Worm (Caenorhabditis elegans) whole organism, L2 larva: ENCODE data around the gene Y49F6B.8.

Experiments used
- C34F6.9 ChIP-seq: fragments of 150-350 bp; optimal IDR thresholded peaks from 2 replicates; lab custom pipeline; 2014; ENCODE audit warnings: missing biosample characterization, missing genetic modification characterization
- ZK546.5 ChIP-seq: sonication (generic microtip); optimal IDR thresholded peaks from 2 replicates; lab custom pipeline; 2017; ENCODE audit warnings: missing biosample characterization, missing genetic modification characterization
- aly-2 ChIP-seq: fragments of 150-350 bp; optimal IDR thresholded peaks from 2 replicates; lab custom pipeline; 2014; ENCODE audit warnings: missing biosample characterization, missing genetic modification characterization
- ama-1 ChIP-seq: fragments of 150-350 bp; optimal IDR thresholded peaks from 2 replicates; lab custom pipeline; 2018; ENCODE audit warnings: inconsistent platforms
- dmd-4 ChIP-seq: sonication (generic microtip); optimal IDR thresholded peaks from 2 replicates; lab custom pipeline; 2017; ENCODE audit warnings: missing biosample characterization, missing genetic modification characterization
- egl-27 ChIP-seq: sonication (generic microtip); optimal IDR thresholded peaks from 3 replicates; lab custom pipeline; 2017; ENCODE audit warnings: missing biosample characterization, missing genetic modification reagents, missing genetic modification characterization
- elt-1 ChIP-seq: fragments of 150-350 bp; optimal IDR thresholded peaks from 2 replicates; lab custom pipeline; 2014; ENCODE audit warnings: missing biosample characterization, missing genetic modification characterization
- elt-3 ChIP-seq: sonication (generic microtip); optimal IDR thresholded peaks from 2 replicates; lab custom pipeline; 2017; ENCODE audit warnings: missing biosample characterization, missing genetic modification characterization
- gmeb-1 ChIP-seq: fragments of 150-350 bp; optimal IDR thresholded peaks from 2 replicates; lab custom pipeline; 2014; ENCODE audit warnings: missing biosample characterization, missing genetic modification characterization
- lin-11 ChIP-seq: fragments of 150-350 bp; sonication (generic microtip); optimal IDR thresholded peaks from 2 replicates; lab custom pipeline; 2014; ENCODE audit warnings: missing biosample characterization, missing genetic modification characterization, inconsistent platforms, mixed read lengths
- lin-39 ChIP-seq: fragments of 150-350 bp; optimal IDR thresholded peaks from 2 replicates; lab custom pipeline; 2014; ENCODE audit warnings: missing biosample characterization, missing genetic modification reagents, missing genetic modification characterization
- lsy-2 ChIP-seq, 2 experiments: fragments of 150-350 bp in 1 of 2; sonication (generic microtip) in 1 of 2; optimal IDR thresholded peaks; 2 replicates each; lab custom pipeline; 2014 to 2017; ENCODE audit warnings: missing biosample characterization in 2 of 2, missing genetic modification characterization in 2 of 2
- mab-5 ChIP-seq: fragments of 150-350 bp; optimal IDR thresholded peaks from 2 replicates; lab custom pipeline; 2014; ENCODE audit warnings: missing biosample characterization, missing genetic modification characterization
- mbf-1 ChIP-seq: sonication (generic microtip); optimal IDR thresholded peaks from 2 replicates; lab custom pipeline; 2017; ENCODE audit warnings: missing biosample characterization, missing genetic modification characterization
- mdl-1 ChIP-seq, 2 experiments: fragments of 150-350 bp in 1 of 2; sonication (generic microtip) in 1 of 2; optimal IDR thresholded peaks; 2 replicates each; lab custom pipeline; 2017; ENCODE audit warnings: missing biosample characterization in 2 of 2, missing genetic modification characterization in 2 of 2
- nhr-11 ChIP-seq: fragments of 150-350 bp; optimal IDR thresholded peaks from 2 replicates; lab custom pipeline; 2014; ENCODE audit warnings: missing biosample characterization, missing genetic modification characterization
- nhr-12 ChIP-seq: fragments of 150-350 bp; optimal IDR thresholded peaks from 2 replicates; lab custom pipeline; 2014; ENCODE audit warnings: missing biosample characterization, missing genetic modification characterization
- nhr-129 ChIP-seq: fragments of 150-350 bp; optimal IDR thresholded peaks from 2 replicates; lab custom pipeline; 2014; ENCODE audit warnings: missing biosample characterization, missing genetic modification characterization
- nhr-21 ChIP-seq: fragments of 150-350 bp; optimal IDR thresholded peaks from 2 replicates; lab custom pipeline; 2014; ENCODE audit warnings: missing biosample characterization, missing genetic modification characterization
- nhr-23 ChIP-seq: fragments of 150-350 bp; optimal IDR thresholded peaks from 2 replicates; lab custom pipeline; 2014; ENCODE audit warnings: missing biosample characterization, missing genetic modification reagents, missing genetic modification characterization
- nhr-237 ChIP-seq: fragments of 150-350 bp; optimal IDR thresholded peaks from 2 replicates; lab custom pipeline; 2014; ENCODE audit warnings: missing biosample characterization, missing genetic modification characterization
- nhr-25 ChIP-seq: fragments of 150-350 bp; sonication (generic microtip); optimal IDR thresholded peaks from 3 replicates; lab custom pipeline; 2014; ENCODE audit warnings: missing biosample characterization, missing genetic modification characterization
- nhr-6 ChIP-seq: fragments of 150-350 bp; optimal IDR thresholded peaks from 2 replicates; lab custom pipeline; 2014; ENCODE audit warnings: missing biosample characterization, missing genetic modification characterization
- nhr-77 ChIP-seq: fragments of 150-350 bp; optimal IDR thresholded peaks from 2 replicates; lab custom pipeline; 2014; ENCODE audit warnings: missing biosample characterization, missing genetic modification characterization
- peb-1 ChIP-seq: fragments of 150-350 bp; optimal IDR thresholded peaks from 2 replicates; lab custom pipeline; 2014; ENCODE audit warnings: missing biosample characterization, missing genetic modification characterization
- sem-4 ChIP-seq: fragments of 150-350 bp; optimal IDR thresholded peaks from 2 replicates; lab custom pipeline; 2014; ENCODE audit warnings: missing biosample characterization, missing genetic modification reagents, missing genetic modification characterization
- skn-1 ChIP-seq: sonication (generic microtip); optimal IDR thresholded peaks from 2 replicates; lab custom pipeline; 2017; ENCODE audit warnings: missing biosample characterization, missing genetic modification characterization
- snpc-4 ChIP-seq: fragments of 150-350 bp; optimal IDR thresholded peaks from 2 replicates; lab custom pipeline; 2014; ENCODE audit warnings: missing biosample characterization, missing genetic modification characterization
- unc-39 ChIP-seq: fragments of 150-350 bp; optimal IDR thresholded peaks from 2 replicates; lab custom pipeline; 2014; ENCODE audit warnings: missing biosample characterization, missing genetic modification characterization
- unc-55 ChIP-seq: fragments of 150-350 bp; sonication (generic microtip); optimal IDR thresholded peaks from 3 replicates; lab custom pipeline; 2014; ENCODE audit warnings: missing biosample characterization, missing genetic modification reagents, missing genetic modification characterization
- unc-62 ChIP-seq: fragments of 150-350 bp; optimal IDR thresholded peaks from 2 replicates; lab custom pipeline; 2014; ENCODE audit warnings: missing biosample characterization, missing genetic modification reagents, missing genetic modification characterization
- zag-1 ChIP-seq: fragments of 150-350 bp; optimal IDR thresholded peaks from 2 replicates; lab custom pipeline; 2014; ENCODE audit warnings: missing biosample characterization, missing genetic modification characterization
- ztf-1 ChIP-seq: fragments of 200-800 bp; sonication (Bioruptor generic); conservative IDR thresholded peaks from 2 replicates; pipeline ENCODE4 v1.3.6; 2022; ENCODE audit warnings: missing genetic modification characterization, missing compliant biosample characterization
- ztf-11 ChIP-seq: sonication (generic microtip); optimal IDR thresholded peaks from 2 replicates; lab custom pipeline; 2017; ENCODE audit warnings: missing biosample characterization, missing genetic modification characterization
- ztf-4 ChIP-seq: fragments of 150-350 bp; optimal IDR thresholded peaks from 2 replicates; lab custom pipeline; 2014; ENCODE audit warnings: missing biosample characterization, missing genetic modification characterization

Gene Y49F6B.8

ce11 chrII:3516175-3516574 is 34.7 kb upstream of the Y49F6B.8 start:
- TF ChIP-seq mab-5 (tag; lab: Kevin White, UChicago) (no peak), ztf-4 (no peak), lin-11 (tag; lab: Kevin White, UChicago) (no peak), nhr-11 (tag; lab: Kevin White, UChicago) (no peak)

- no peak for TF ChIP-seq aly-2 (tag; lab: Kevin White, UChicago)
- no peak for TF ChIP-seq C34F6.9 (tag; lab: Kevin White, UChicago)
- no peak for TF ChIP-seq snpc-4
- no peak for TF ChIP-seq nhr-23 (tag; lab: Kevin White, UChicago)
- TF ChIP-seq nhr-6 (tag; lab: Kevin White, UChicago): no peak
- no peak for TF ChIP-seq peb-1 (tag; lab: Kevin White, UChicago)
- TF ChIP-seq skn-1 (tag; lab: Kevin White, UChicago): no peak
- no peak for TF ChIP-seq ama-1
- TF ChIP-seq mab-5 (tag; lab: Kevin White, UChicago): no peak
Measured at ce11 chrII:3515384-3516053, 34.0 kb upstream of the Y49F6B.8 start, which contains the start of the genes Y49F6B.14 and clec-125. Y49F6B.14 (minus strand) TSS chrII:3515484. clec-125 (plus strand) TSS chrII:3516003.

- TF ChIP-seq sem-4 (tag; lab: Kevin White, UChicago): no peak
- no peak for TF ChIP-seq lin-39 (tag; lab: Kevin White, UChicago)
- TF ChIP-seq nhr-25: no peak
- no peak for TF ChIP-seq snpc-4
- no peak for TF ChIP-seq dmd-4 (tag; lab: Kevin White, UChicago)
- TF ChIP-seq mab-5 (tag; lab: Kevin White, UChicago): no peak
- TF ChIP-seq unc-55: no peak
Measured at ce11 chrII:3514631-3515030, 33.1 kb upstream of the Y49F6B.8 start, which contains the start of gene srz-5. srz-5 (minus strand) TSS chrII:3514731.

ce11 chrII:3512240-3512639 is 30.8 kb upstream of the Y49F6B.8 start, which contains the start of gene Y49F6B.19:
Y49F6B.19 (minus strand) TSS chrII:3512340.
- TF ChIP-seq ztf-11 (tag; lab: Kevin White, UChicago) (no peak), aly-2 (tag; lab: Kevin White, UChicago) (no peak), unc-39 (tag; lab: Kevin White, UChicago) (no peak), unc-62 (no peak), mdl-1 (tag; optimal IDR thresholded peaks at IDR 0.05; lab: Kevin White, UChicago) (no peak), nhr-25 (no peak), elt-3 (tag; lab: Kevin White, UChicago) (no peak), unc-55 (no peak), mab-5 (tag; lab: Kevin White, UChicago) (no peak), lsy-2 (tag; optimal IDR thresholded peaks at IDR 0.05; lab: Kevin White, UChicago) (no peak), nhr-12 (tag; lab: Kevin White, UChicago) (no peak)
- TF ChIP-seq, all 48 proteins: peak for 0

- no peak for TF ChIP-seq ZK546.5 (tag; lab: Kevin White, UChicago)
- TF ChIP-seq mbf-1: no peak
- TF ChIP-seq unc-62: no peak
- no peak for TF ChIP-seq egl-27
- TF ChIP-seq snpc-4: no peak
- TF ChIP-seq nhr-237 (tag; lab: Kevin White, UChicago): no peak
- TF ChIP-seq gmeb-1: no peak
- TF ChIP-seq nhr-129 (tag; lab: Kevin White, UChicago): no peak
- TF ChIP-seq ztf-1 (GFP tag; lab: Robert Waterston, UW): no peak
- TF ChIP-seq nhr-77 (tag; lab: Kevin White, UChicago): no peak
- TF ChIP-seq elt-1 (tag; lab: Kevin White, UChicago): no peak
- no peak for TF ChIP-seq skn-1 (tag; lab: Kevin White, UChicago)
- TF ChIP-seq nhr-21: no peak
- TF ChIP-seq zag-1 (tag; lab: Kevin White, UChicago): no peak
Measured at ce11 chrII:3504717-3505116, 23.2 kb upstream of the Y49F6B.8 start, which contains the start of gene cyh-1. cyh-1 (plus strand) TSS chrII:3505017.
